ENCODE assay signal across 6 fruit fly cellular contexts in genomic region chr3R:21608275-21609035, dm6.
TF ChIP-seq lines count a peak whose summit lies in the region.

No protein-coding gene starts in this region.

- no peak for TF ChIP-seq CTCF in whole organism, embryonic (GFP tag; optimal IDR thresholded peaks at IDR 0.05; lab: Kevin White, UChicago)

TF ChIP-seq in whole organism, 6 proteins besides CTCF, POLR2A, EP300 and RAD21:
- no peak for TF ChIP-seq usp (GFP tag; optimal IDR thresholded peaks at IDR 0.05; lab: Kevin White, UChicago)
- peak; percentile 14 for TF ChIP-seq Dll (optimal IDR thresholded peaks at IDR 0.05; lab: Kevin White, UChicago)
- TF ChIP-seq CG8478 (optimal IDR thresholded peaks at IDR 0.05; lab: Kevin White, UChicago), result no peak
- peak in 1 of 2 experiments; percentile 56 for TF ChIP-seq EcR (GFP tag; optimal IDR thresholded peaks at IDR 0.05; lab: Kevin White, UChicago)
- no peak for TF ChIP-seq psq (optimal IDR thresholded peaks at IDR 0.05; lab: Kevin White, UChicago)
- no peak for TF ChIP-seq pan (optimal IDR thresholded peaks at IDR 0.05; lab: Kevin White, UChicago)

TF ChIP-seq in whole organism, adult, 20 proteins besides CTCF, POLR2A, EP300 and RAD21:
- TF ChIP-seq cnc (optimal IDR thresholded peaks at IDR 0.05; lab: Kevin White, UChicago), result no peak
- TF ChIP-seq CG33017 (tag; optimal IDR thresholded peaks at IDR 0.05; lab: Kevin White, UChicago), result no peak
- TF ChIP-seq tj (GFP tag; optimal IDR thresholded peaks at IDR 0.05; lab: Kevin White, UChicago), result peak; percentile 4

TF ChIP-seq in whole organism, embryonic, 481 proteins besides CTCF, POLR2A, EP300 and RAD21 (continues in another document):
- TF ChIP-seq CG7745 (tag; optimal IDR thresholded peaks at IDR 0.05; lab: Kevin White, UChicago) (no peak), CG2678 (tag; optimal IDR thresholded peaks at IDR 0.05; lab: Kevin White, UChicago) (peak; percentile 1), Hr51 (GFP tag; optimal IDR thresholded peaks at IDR 0.05; lab: Kevin White, UChicago) (peak in 1 of 2 experiments; percentile 2), CG4707 (GFP tag; optimal IDR thresholded peaks at IDR 0.05; lab: Kevin White, UChicago) (no peak), CG2712 (tag; optimal IDR thresholded peaks at IDR 0.05; lab: Kevin White, UChicago) (peak; percentile 36), dmrt11E (tag; optimal IDR thresholded peaks at IDR 0.05; lab: Kevin White, UChicago) (peak; percentile 2), slou (GFP tag; optimal IDR thresholded peaks at IDR 0.05; lab: Kevin White, UChicago) (no peak), nmo (GFP tag; optimal IDR thresholded peaks at IDR 0.05; lab: Kevin White, UChicago) (peak; percentile 3), CG10979 (tag; optimal IDR thresholded peaks at IDR 0.05; lab: Kevin White, UChicago) (peak; percentile 15), phol (tag; optimal IDR thresholded peaks at IDR 0.05; lab: Kevin White, UChicago) (peak; percentile 14), bsh (GFP tag; optimal IDR thresholded peaks at IDR 0.05; lab: Kevin White, UChicago) (peak; percentile 14 to 42), D19A (tag; optimal IDR thresholded peaks at IDR 0.05; lab: Kevin White, UChicago) (peak; percentile 87), D (optimal IDR thresholded peaks at IDR 0.05; lab: Kevin White, UChicago) (no peak), D (GFP tag; optimal IDR thresholded peaks at IDR 0.05; lab: Kevin White, UChicago) (peak; percentile 6), B-H1 (GFP tag; IDR thresholded peaks at IDR 0.05; lab: Robert Waterston, UW) (no peak), corto (GFP tag; optimal IDR thresholded peaks at IDR 0.05; lab: Kevin White, UChicago) (peak; percentile 66), CG11504 (tag; optimal IDR thresholded peaks at IDR 0.05; lab: Kevin White, UChicago) (peak; percentile 28), lbe (GFP tag; optimal IDR thresholded peaks at IDR 0.05; lab: Kevin White, UChicago) (peak; percentile 16), emc (GFP tag; optimal IDR thresholded peaks at IDR 0.05; lab: Kevin White, UChicago) (no peak), gem (tag; optimal IDR thresholded peaks at IDR 0.05; lab: Kevin White, UChicago) (peak; percentile 41), dmrt99B (tag; optimal IDR thresholded peaks at IDR 0.05; lab: Kevin White, UChicago) (peak; percentile 26)

TF ChIP-seq in whole organism, prepupa, 60 proteins besides CTCF, POLR2A, EP300 and RAD21 (continues in another document):
- TF ChIP-seq CG6163 (GFP tag; IDR thresholded peaks at IDR 0.05; lab: Robert Waterston, UW) (no peak), Hr38 (GFP tag; optimal IDR thresholded peaks at IDR 0.05; lab: Kevin White, UChicago) (no peak), Lpt (GFP tag; optimal IDR thresholded peaks at IDR 0.05; lab: Kevin White, UChicago) (peak; percentile 29), CG9139 (GFP tag; optimal IDR thresholded peaks at IDR 0.05; lab: Kevin White, UChicago) (peak; percentile 51), CG15336 (GFP tag; IDR thresholded peaks at IDR 0.05; lab: Robert Waterston, UW) (no peak), Met (GFP tag; optimal IDR thresholded peaks at IDR 0.05; lab: Kevin White, UChicago) (peak; percentile 84), dsx (GFP tag; optimal IDR thresholded peaks at IDR 0.05; lab: Kevin White, UChicago; ENCODE audit: poor library complexity, severe bottlenecking) (peak; percentile 100), Ets96B (tag; optimal IDR thresholded peaks at IDR 0.05; lab: Kevin White, UChicago) (no peak), CG10631 (GFP tag; optimal IDR thresholded peaks at IDR 0.05; lab: Kevin White, UChicago) (peak; percentile 82), acj6 (GFP tag; optimal IDR thresholded peaks at IDR 0.05; lab: Kevin White, UChicago) (peak; percentile 83), CG6276 (GFP tag; optimal IDR thresholded peaks at IDR 0.05; lab: Kevin White, UChicago) (peak; percentile 45), Hr39 (GFP tag; optimal IDR thresholded peaks at IDR 0.05; lab: Kevin White, UChicago) (peak; percentile 76), CG8632 (GFP tag; optimal IDR thresholded peaks at IDR 0.05; lab: Kevin White, UChicago) (peak; percentile 73), CG6792 (GFP tag; optimal IDR thresholded peaks at IDR 0.05; lab: Kevin White, UChicago) (peak; percentile 81), Blimp-1 (GFP tag; optimal IDR thresholded peaks at IDR 0.05; lab: Kevin White, UChicago) (peak; percentile 38), Gug (GFP tag; IDR thresholded peaks at IDR 0.05; lab: Robert Waterston, UW) (no peak), CG11762 (GFP tag; optimal IDR thresholded peaks at IDR 0.05; lab: Kevin White, UChicago; ENCODE audit: insufficient read depth) (peak; percentile 55), pdm3 (GFP tag; optimal IDR thresholded peaks at IDR 0.05; lab: Kevin White, UChicago) (peak; percentile 74), net (GFP tag; optimal IDR thresholded peaks at IDR 0.05; lab: Kevin White, UChicago) (peak; percentile 63), cyc (GFP tag; optimal IDR thresholded peaks at IDR 0.05; lab: Kevin White, UChicago) (peak; percentile 72), CG11902 (GFP tag; optimal IDR thresholded peaks at IDR 0.05; lab: Kevin White, UChicago) (peak; percentile 76)

TF ChIP-seq in whole organism, pupa, 21 proteins besides CTCF, POLR2A, EP300 and RAD21:
- TF ChIP-seq EcR (GFP tag; optimal IDR thresholded peaks at IDR 0.05; lab: Kevin White, UChicago) (peak; percentile 91), gl (tag; optimal IDR thresholded peaks at IDR 0.05; lab: Kevin White, UChicago) (no peak), CG34367 (tag; optimal IDR thresholded peaks at IDR 0.05; lab: Kevin White, UChicago) (peak; percentile 68), CG8159 (tag; optimal IDR thresholded peaks at IDR 0.05; lab: Kevin White, UChicago) (peak; percentile 86), CG8301 (tag; optimal IDR thresholded peaks at IDR 0.05; lab: Kevin White, UChicago) (peak; percentile 59), CG14655 (GFP tag; optimal IDR thresholded peaks at IDR 0.05; lab: Kevin White, UChicago) (peak; percentile 71), CG10348 (GFP tag; IDR thresholded peaks at IDR 0.05; lab: Robert Waterston, UW) (no peak), CG4496 (GFP tag; IDR thresholded peaks at IDR 0.05; lab: Robert Waterston, UW) (no peak), CG12605 (GFP tag; IDR thresholded peaks at IDR 0.05; lab: Robert Waterston, UW) (no peak), Ets98B (GFP tag; IDR thresholded peaks at IDR 0.05; lab: Robert Waterston, UW) (no peak), CG9948 (tag; optimal IDR thresholded peaks at IDR 0.05; lab: Kevin White, UChicago) (peak; percentile 81), rn (GFP tag; IDR thresholded peaks at IDR 0.05; lab: Robert Waterston, UW) (no peak), fd96Ca (GFP tag; IDR thresholded peaks at IDR 0.05; lab: Robert Waterston, UW) (no peak), Snoo (tag; optimal IDR thresholded peaks at IDR 0.05; lab: Kevin White, UChicago) (peak; percentile 88), Pif1A (GFP tag; optimal IDR thresholded peaks at IDR 0.05; lab: Kevin White, UChicago) (peak; percentile 81), CG13204 (GFP tag; optimal IDR thresholded peaks at IDR 0.05; lab: Kevin White, UChicago) (peak; percentile 100), CG17806 (tag; optimal IDR thresholded peaks at IDR 0.05; lab: Kevin White, UChicago) (peak; percentile 76), CG32121 (GFP tag; IDR thresholded peaks at IDR 0.05; lab: Robert Waterston, UW) (no peak), Pif1B (GFP tag; optimal IDR thresholded peaks at IDR 0.05; lab: Kevin White, UChicago) (peak; percentile 64), CG15710 (tag; optimal IDR thresholded peaks at IDR 0.05; lab: Kevin White, UChicago) (peak; percentile 76), D1 (tag; optimal IDR thresholded peaks at IDR 0.05; lab: Kevin White, UChicago) (peak; percentile 75)

TF ChIP-seq in whole organism, wandering third instar larva, 38 proteins besides CTCF, POLR2A, EP300 and RAD21 (continues in another document):
- TF ChIP-seq foxo (GFP tag; optimal IDR thresholded peaks at IDR 0.05; lab: Kevin White, UChicago), result peak in 1 of 2 experiments; percentile 77
- TF ChIP-seq Myc (optimal IDR thresholded peaks at IDR 0.05; lab: Kevin White, UChicago), result no peak
- peak; percentile 63 for TF ChIP-seq HLH106 (tag; optimal IDR thresholded peaks at IDR 0.05; lab: Kevin White, UChicago)
- no peak for TF ChIP-seq sage (GFP tag; optimal IDR thresholded peaks at IDR 0.05; lab: Kevin White, UChicago)
- no peak for TF ChIP-seq CrebA (GFP tag; optimal IDR thresholded peaks at IDR 0.05; lab: Kevin White, UChicago; ENCODE audit: borderline replicate concordance)
- peak; percentile 75 for TF ChIP-seq OdsH (GFP tag; optimal IDR thresholded peaks at IDR 0.05; lab: Kevin White, UChicago)
- peak; percentile 81 for TF ChIP-seq h (GFP tag; optimal IDR thresholded peaks at IDR 0.05; lab: Kevin White, UChicago)
- TF ChIP-seq usp (GFP tag; optimal IDR thresholded peaks at IDR 0.05; lab: Kevin White, UChicago), result no peak
- TF ChIP-seq Dfd (GFP tag; optimal IDR thresholded peaks at IDR 0.05; lab: Kevin White, UChicago), result no peak
- TF ChIP-seq Sp1 (GFP tag; optimal IDR thresholded peaks at IDR 0.05; lab: Kevin White, UChicago), result peak; percentile 72
- TF ChIP-seq CG9705 (GFP tag; optimal IDR thresholded peaks at IDR 0.05; lab: Kevin White, UChicago), result no peak
- peak; percentile 64 for TF ChIP-seq br (GFP tag; optimal IDR thresholded peaks at IDR 0.05; lab: Kevin White, UChicago)
- no peak for TF ChIP-seq jim (GFP tag; optimal IDR thresholded peaks at IDR 0.05; lab: Kevin White, UChicago)
- TF ChIP-seq Dif (GFP tag; optimal IDR thresholded peaks at IDR 0.05; lab: Kevin White, UChicago; ENCODE audit: partially characterized antibody), result no peak
- TF ChIP-seq Hr78 (GFP tag; optimal IDR thresholded peaks at IDR 0.05; lab: Kevin White, UChicago), result no peak
- TF ChIP-seq tai (GFP tag; optimal IDR thresholded peaks at IDR 0.05; lab: Kevin White, UChicago), result peak; percentile 33
- no peak for TF ChIP-seq lola (GFP tag; optimal IDR thresholded peaks at IDR 0.05; lab: Kevin White, UChicago)
- no peak for TF ChIP-seq Abd-B (GFP tag; optimal IDR thresholded peaks at IDR 0.05; lab: Kevin White, UChicago)
- TF ChIP-seq GATAd (GFP tag; optimal IDR thresholded peaks at IDR 0.05; lab: Kevin White, UChicago), result no peak
- no peak for TF ChIP-seq Mio (GFP tag; optimal IDR thresholded peaks at IDR 0.05; lab: Kevin White, UChicago)
- TF ChIP-seq rgr (GFP tag; optimal IDR thresholded peaks at IDR 0.05; lab: Kevin White, UChicago), result peak; percentile 60
- TF ChIP-seq sv (GFP tag; optimal IDR thresholded peaks at IDR 0.05; lab: Kevin White, UChicago), result no peak
- TF ChIP-seq Vsx2 (GFP tag; optimal IDR thresholded peaks at IDR 0.05; lab: Kevin White, UChicago; ENCODE audit: partially characterized antibody), result no peak
- no peak for TF ChIP-seq dl (GFP tag; optimal IDR thresholded peaks at IDR 0.05; lab: Kevin White, UChicago; ENCODE audit: insufficient read depth in 1 of 2, partially characterized antibody in 2 of 2)
- peak; percentile 20 for TF ChIP-seq Hnf4 (GFP tag; optimal IDR thresholded peaks at IDR 0.05; lab: Kevin White, UChicago)
- peak; percentile 90 for TF ChIP-seq woc (GFP tag; optimal IDR thresholded peaks at IDR 0.05; lab: Kevin White, UChicago)
- no peak for TF ChIP-seq Rel (GFP tag; optimal IDR thresholded peaks at IDR 0.05; lab: Kevin White, UChicago)
- no peak for TF ChIP-seq Rel (tag; optimal IDR thresholded peaks at IDR 0.05; lab: Kevin White, UChicago)
- peak; percentile 83 for TF ChIP-seq fru (GFP tag; optimal IDR thresholded peaks at IDR 0.05; lab: Kevin White, UChicago)
